Fruit fly (Drosophila melanogaster): Measurements from ENCODE around the gene CG4887.

- TF ChIP-seq CG1233 (GFP tag; optimal IDR thresholded peaks at IDR 0.05) (no peak), CG16815 (GFP tag; optimal IDR thresholded peaks at IDR 0.05) (no peak), zfh2 (GFP tag; optimal IDR thresholded peaks at IDR 0.05) (no peak), schlank (tag; optimal IDR thresholded peaks at IDR 0.05) (no peak), unpg (GFP tag; optimal IDR thresholded peaks at IDR 0.05) (peak; percentile 13), Opbp (GFP tag; IDR thresholded peaks at IDR 0.05; ENCODE audit: partially characterized antibody) (no peak), CG15514 (GFP tag; optimal IDR thresholded peaks at IDR 0.05) (no peak)
Measured at dm6 chr2L:1213587-1213986, 40.8 kb downstream of the CG4887 start.
